Worm (Caenorhabditis elegans): ENCODE results near the gene C29E4.14.

The C29E4.14 gene

ce11 chrIII:7889036-7889435, 30.9 kb upstream of the C29E4.14 start:
- TF ChIP-seq Y67H2A.10 (GFP tag; conservative IDR thresholded peaks at IDR 0.05) (no peak), sptf-2 (GFP tag; optimal IDR thresholded peaks at IDR 0.05) (no peak), gei-17 (GFP tag; optimal IDR thresholded peaks at IDR 0.05) (no peak), aptf-2 (GFP tag; conservative IDR thresholded peaks at IDR 0.05) (no peak), dox-1 (GFP tag; IDR thresholded peaks at IDR 0.05) (no peak), hmg-1.2 (GFP tag; IDR thresholded peaks at IDR 0.05) (no peak), T26A5.8 (tag; optimal IDR thresholded peaks at IDR 0.05) (no peak), sea-2 (GFP tag; IDR thresholded peaks at IDR 0.05) (no peak), ceh-27 (GFP tag; optimal IDR thresholded peaks at IDR 0.05) (no peak), B0019.2 (GFP tag; conservative IDR thresholded peaks at IDR 0.05) (no peak), let-607 (tag; optimal IDR thresholded peaks at IDR 0.05) (no peak), hmg-20 (GFP tag; IDR thresholded peaks at IDR 0.05) (no peak), ekl-4 (GFP tag; IDR thresholded peaks at IDR 0.05) (no peak), F23B12.7 (tag; optimal IDR thresholded peaks at IDR 0.05; ENCODE audit: insufficient read depth) (no peak), lag-1 (GFP tag; IDR thresholded peaks at IDR 0.05) (no peak), ceh-40 (GFP tag; IDR thresholded peaks at IDR 0.05) (no peak), aptf-3 (GFP tag; IDR thresholded peaks at IDR 0.05) (no peak)

ce11 chrIII:7891573-7892306, 28.2 kb upstream of the C29E4.14 start, which contains the start of the genes ZK688.5 and fahd-1:
ZK688.5 (minus strand) TSS chrIII:7891623.
fahd-1 (plus strand) TSS chrIII:7892256.
- TF ChIP-seq sptf-2 (GFP tag; optimal IDR thresholded peaks at IDR 0.05) (no peak), F57A8.1 (GFP tag; optimal IDR thresholded peaks at IDR 0.05) (no peak), madf-6 (GFP tag; IDR thresholded peaks at IDR 0.05) (peak; percentile 27; the same call in 1 of the 2 replicates), pbrm-1 (GFP tag; IDR thresholded peaks at IDR 0.05) (0 out of 2 replicates have a peak, but pooled peaks have one; percentile 26), akir-1 (GFP tag; optimal IDR thresholded peaks at IDR 0.05) (no peak), ceh-27 (GFP tag; optimal IDR thresholded peaks at IDR 0.05) (peak; percentile 44), F10E7.11 (tag; optimal IDR thresholded peaks at IDR 0.05) (no peak), athp-1 (tag; optimal IDR thresholded peaks at IDR 0.05) (no peak), madf-3 (GFP tag; IDR thresholded peaks at IDR 0.05) (no peak), let-607 (tag; optimal IDR thresholded peaks at IDR 0.05) (peak; percentile 27 to 51), ztf-3 (GFP tag; optimal IDR thresholded peaks at IDR 0.05) (no peak), atf-7 (tag; optimal IDR thresholded peaks at IDR 0.05) (no peak), F39B2.1 (GFP tag; IDR thresholded peaks at IDR 0.05) (no peak), C06A6.2 (GFP tag; conservative IDR thresholded peaks at IDR 0.05) (0 out of 2 replicates have a peak, but pooled peaks have one; percentile 35), zfh-2 (GFP tag; conservative IDR thresholded peaks at IDR 0.05) (no peak), nfya-2 (GFP tag; IDR thresholded peaks at IDR 0.05) (no peak), tbp1 (GFP tag; optimal IDR thresholded peaks at IDR 0.05) (peak; percentile 45), nfya-1 (tag; optimal IDR thresholded peaks at IDR 0.05; ENCODE audit: borderline replicate concordance, insufficient read depth) (no peak), F52B5.7 (tag; optimal IDR thresholded peaks at IDR 0.05) (no peak), mcd-1 (GFP tag; IDR thresholded peaks at IDR 0.05) (no peak; the same call in 1 of the 2 replicates), nhr-80 (tag; optimal IDR thresholded peaks at IDR 0.05) (peak; percentile 91), ztf-26 (tag; optimal IDR thresholded peaks at IDR 0.05) (peak; percentile 39), ceh-40 (GFP tag; IDR thresholded peaks at IDR 0.05) (no peak), T26A5.8 (tag; optimal IDR thresholded peaks at IDR 0.05) (no peak), B0336.3 (GFP tag; IDR thresholded peaks at IDR 0.05) (0 out of 2 replicates have a peak, but pooled peaks have one; percentile 52), ets-4 (GFP tag; optimal IDR thresholded peaks at IDR 0.05) (no peak), rec-8 (tag; optimal IDR thresholded peaks at IDR 0.05) (no peak), lsy-27 (tag; optimal IDR thresholded peaks at IDR 0.05; ENCODE audit: borderline replicate concordance, insufficient read depth) (peak; percentile 71), lin-54 (GFP tag; optimal IDR thresholded peaks at IDR 0.05) (peak; percentile 7), let-526 (GFP tag; IDR thresholded peaks at IDR 0.05) (peak; percentile 50; the same call in 1 of the 2 replicates), unc-62 (GFP tag; optimal IDR thresholded peaks at IDR 0.05) (peak; percentile 23), madf-10 (tag; optimal IDR thresholded peaks at IDR 0.05) (peak; percentile 14), ceh-91 (GFP tag; IDR thresholded peaks at IDR 0.05) (no peak), lin-40 (tag; optimal IDR thresholded peaks at IDR 0.05) (peak; percentile 69)
